Worm (Caenorhabditis elegans): ENCODE measurements around the gene F54D5.9.
A peak's percentile ranks its signal among the peaks of the same experiment; 100 is the strongest.
"Not testable (repeated sequence)": the region's sequence is repeated elsewhere in the genome, so short reads cannot be mapped to it uniquely, and the experiment has no call there.

The F54D5.9 gene

ce11 chrII:11564127-11564526 is 19.5 kb upstream of the F54D5.9 start, which contains the start of gene F54D5.15:
Gene F54D5.15 (minus strand): TSS chrII:11564227.
- TF ChIP-seq lir-3 (tag; optimal IDR thresholded peaks at IDR 0.05) (no peak), zip-2 (tag; optimal IDR thresholded peaks at IDR 0.05) (no peak), unc-130 (GFP tag; optimal IDR thresholded peaks at IDR 0.05) (no peak), daf-19 (GFP tag; conservative IDR thresholded peaks at IDR 0.05) (no peak), hlh-11 (tag; optimal IDR thresholded peaks at IDR 0.05) (no peak), Y5F2A.4 (GFP tag; optimal IDR thresholded peaks at IDR 0.05) (no peak), egl-43 (GFP tag; IDR thresholded peaks at IDR 0.05) (no peak), hlh-30 (tag; optimal IDR thresholded peaks at IDR 0.05; ENCODE audit: insufficient read depth) (no peak), tag-97 (GFP tag; IDR thresholded peaks at IDR 0.05) (no peak), zfp-3 (GFP tag; conservative IDR thresholded peaks at IDR 0.05) (no peak), F26F4.8 (GFP tag; conservative IDR thresholded peaks at IDR 0.05) (no peak), nhr-11 (tag; optimal IDR thresholded peaks at IDR 0.05) (no peak), madf-5 (GFP tag; IDR thresholded peaks at IDR 0.05) (no peak), T26A8.4 (GFP tag; IDR thresholded peaks at IDR 0.05) (no peak), tra-1 (GFP tag; IDR thresholded peaks at IDR 0.05) (no peak), F49E8.2 (tag; optimal IDR thresholded peaks at IDR 0.05; ENCODE audit: borderline replicate concordance) (no peak), ceh-44 (GFP tag; IDR thresholded peaks at IDR 0.05) (no peak)

- TF ChIP-seq set-16 (GFP tag; IDR thresholded peaks at IDR 0.05) (peak; percentile 15; the same call in 1 of the 2 replicates), tag-97 (GFP tag; IDR thresholded peaks at IDR 0.05) (no peak)
Observed at ce11 chrII:11556338-11556737, 11.7 kb upstream of the F54D5.9 start, which contains the start of gene F54D5.17. Gene F54D5.17 (plus strand): TSS chrII:11556638.

ce11 chrII:11555634-11556033 is 11.0 kb upstream of the F54D5.9 start, which contains the start of gene F54D5.24:
Gene F54D5.24 (plus strand): TSS chrII:11555949.
- TF ChIP-seq sdz-12 (GFP tag; optimal IDR thresholded peaks at IDR 0.05) (no peak), D1046.2 (GFP tag; IDR thresholded peaks at IDR 0.05) (no peak), lin-13 (GFP tag; optimal IDR thresholded peaks at IDR 0.05) (no peak), nhr-42 (GFP tag; IDR thresholded peaks at IDR 0.05) (no peak), spr-3 (GFP tag; optimal IDR thresholded peaks at IDR 0.05) (no peak), snpc-1.2 (GFP tag; IDR thresholded peaks at IDR 0.05) (no peak), mxl-3 (GFP tag; optimal IDR thresholded peaks at IDR 0.05) (no peak)

ce11 chrII:11551981-11552380 is 7.4 kb upstream of the F54D5.9 start, which contains the start of gene dhgd-1:
Gene dhgd-1 (minus strand): TSS chrII:11552081.
- not testable (repeated sequence) for TF ChIP-seq ctbp-1 (GFP tag; IDR thresholded peaks at IDR 0.05); dmd-9 (GFP tag; IDR thresholded peaks at IDR 0.05); ces-1 (GFP tag; optimal IDR thresholded peaks at IDR 0.05)

- TF ChIP-seq hif-1 (tag; optimal IDR thresholded peaks at IDR 0.05) (no peak), mdt-29 (GFP tag; IDR thresholded peaks at IDR 0.05) (peak; percentile 65; the same call in 1 of the 2 replicates), snpc-1.2 (GFP tag; IDR thresholded peaks at IDR 0.05) (peak; percentile 81), aha-1 (tag) (peak; percentile 97), daf-16 (GFP tag; optimal IDR thresholded peaks at IDR 0.05) (peak in 1 of 2 experiments; percentile 42), daf-16 (tag; optimal IDR thresholded peaks at IDR 0.05) (peak; percentile 58), lim-7 (GFP tag; IDR thresholded peaks at IDR 0.05) (peak; percentile 77), lir-3 (tag; optimal IDR thresholded peaks at IDR 0.05) (no peak), egl-43 (GFP tag; IDR thresholded peaks at IDR 0.05) (peak; percentile 79), unc-62 (GFP tag; optimal IDR thresholded peaks at IDR 0.05 in 1 of 2) (peak in 1 of 2 experiments; percentile 9), unc-62 (tag; optimal IDR thresholded peaks at IDR 0.05) (no peak), zip-2 (tag; optimal IDR thresholded peaks at IDR 0.05) (peak; percentile 33), arid-1 (GFP tag; conservative IDR thresholded peaks at IDR 0.05) (peak; percentile 65), gei-8 (GFP tag; optimal IDR thresholded peaks at IDR 0.05) (peak; percentile 12), Y75B8A.6 (GFP tag; IDR thresholded peaks at IDR 0.05) (no peak), dmd-6 (GFP tag; IDR thresholded peaks at IDR 0.05) (peak; percentile 55), lin-38 (GFP tag; IDR thresholded peaks at IDR 0.05) (peak; percentile 81), madf-9 (GFP tag; conservative IDR thresholded peaks at IDR 0.05) (peak; percentile 36; the same call in 1 of the 2 replicates), nhr-25 (tag; optimal IDR thresholded peaks at IDR 0.05; ENCODE audit: borderline replicate concordance, insufficient read depth) (peak; percentile 43), lin-39 (tag; optimal IDR thresholded peaks at IDR 0.05) (no peak)
Observed at ce11 chrII:11547254-11547687, 2.6 kb upstream of the F54D5.9 start, which contains the start of gene F54D5.7. Gene F54D5.7 (plus strand): TSS chrII:11547517.

All from whole organism, L4 larva.